Worm (Caenorhabditis elegans) whole organism, L4/young adult: ENCODE measurements around the gene C56G2.5.

Experiments
- dao-5 ChIP-seq: sonication (generic microtip); optimal IDR thresholded peaks from 2 replicates; lab custom pipeline; 2016; ENCODE audit warnings: missing genotype, missing genetic modification characterization, moderate library complexity, missing compliant biosample characterization
- him-1 ChIP-seq: sonication (generic microtip); optimal IDR thresholded peaks from 2 replicates; lab custom pipeline; 2016; ENCODE audit warnings: missing genotype, missing genetic modification reagents, missing genetic modification characterization, missing compliant biosample characterization

DNA sequence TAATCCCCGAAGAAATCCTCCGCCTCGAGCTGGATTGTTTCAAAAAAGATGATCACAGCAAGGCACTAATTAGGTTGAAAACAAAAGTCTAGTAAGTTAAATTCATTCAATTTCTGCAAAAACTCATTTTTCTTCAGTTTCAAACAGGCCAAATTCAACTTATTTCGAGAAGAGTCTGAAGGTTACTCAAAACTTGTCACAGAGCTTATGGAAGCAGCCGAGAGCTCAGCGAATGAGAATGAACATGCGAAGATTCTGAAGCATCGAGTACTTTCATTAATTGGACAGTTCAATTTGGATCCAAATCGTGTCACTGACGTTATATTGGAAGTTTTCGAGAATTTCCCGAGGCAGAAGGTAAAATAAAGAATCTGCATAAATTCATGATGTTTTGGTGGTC, 44.5 kb upstream of the C56G2.5 start:
- no peak for TF ChIP-seq him-1 (tag; lab: Kevin White, UChicago)
- TF ChIP-seq dao-5 = no peak
